Worm (Caenorhabditis elegans): ENCODE measurements around the gene C48D5.3.

DNA sequence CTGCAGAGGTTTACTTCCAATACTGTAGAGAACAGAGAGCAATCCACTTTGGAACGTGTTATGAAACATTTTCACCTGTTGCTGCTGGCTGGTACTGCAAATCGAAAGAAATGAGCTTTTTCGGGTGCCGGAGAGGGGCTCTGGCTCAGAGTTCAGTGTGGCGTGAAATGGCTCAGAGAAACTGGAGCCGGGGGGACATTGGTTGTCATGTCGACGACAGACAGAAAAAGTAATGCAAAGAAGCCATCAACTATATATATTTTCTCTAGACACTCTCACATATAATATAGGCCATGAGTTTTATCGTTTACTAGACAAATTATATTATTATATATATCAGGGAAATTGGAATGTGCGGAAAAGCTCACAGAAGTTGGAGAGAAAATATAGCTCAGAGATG, 44.1 kb downstream of the C48D5.3 start, which contains the start of gene cfap-20:
- TF ChIP-seq mml-1 (tag; optimal IDR thresholded peaks at IDR 0.05), result no peak
- TF ChIP-seq fos-1 (tag; optimal IDR thresholded peaks at IDR 0.05), result no peak
- TF ChIP-seq nhr-11 (tag; optimal IDR thresholded peaks at IDR 0.05), result no peak
- no peak for TF ChIP-seq elt-1 (tag; optimal IDR thresholded peaks at IDR 0.05)
- no peak for TF ChIP-seq zag-1 (tag; optimal IDR thresholded peaks at IDR 0.05)
- no peak for TF ChIP-seq elt-3 (tag; optimal IDR thresholded peaks at IDR 0.05)
- no peak for TF ChIP-seq ztf-4 (tag; optimal IDR thresholded peaks at IDR 0.05)
- TF ChIP-seq pha-4 (tag; optimal IDR thresholded peaks at IDR 0.05), result no peak
- no peak for TF ChIP-seq nfya-1 (tag; optimal IDR thresholded peaks at IDR 0.05; ENCODE audit: insufficient read depth)

Data from whole organism, L3 larva.